Worm (Caenorhabditis elegans): ENCODE results near the gene nhr-106.

ce11 chrV:477664-478212 lies 11.7 kb upstream of the nhr-106 start, which contains the start of gene nhr-55:
- TF ChIP-seq cog-1 (tag; optimal IDR thresholded peaks at IDR 0.05) (no peak), ztf-23 (GFP tag; IDR thresholded peaks at IDR 0.05) (no peak), med-1 (GFP tag; optimal IDR thresholded peaks at IDR 0.05; ENCODE audit: insufficient read depth) (no peak), ztf-29 (GFP tag; IDR thresholded peaks at IDR 0.05) (no peak), T22C8.4 (GFP tag; IDR thresholded peaks at IDR 0.05) (no peak), ref-1 (GFP tag; conservative IDR thresholded peaks at IDR 0.05) (no peak), flt-1 (GFP tag; IDR thresholded peaks at IDR 0.05) (no peak)

Measured in whole organism, midembryonic.